In genomic region chrII:7682488-7682887, ce11 we compare ENCODE assay signal across 3 worm cellular contexts.
A peak's percentile ranks its signal among the peaks of the same experiment; 100 is the strongest.
TF ChIP-seq lines count a peak whose summit lies in the region.

No protein-coding gene starts in this region.

TF ChIP-seq in whole organism, L1 larva, 84 proteins besides CTCF, POLR2A, EP300 and RAD21:
- no peak for TF ChIP-seq mep-1 (tag; optimal IDR thresholded peaks at IDR 0.05; lab: Kevin White, UChicago)
- TF ChIP-seq ztf-4 (tag; optimal IDR thresholded peaks at IDR 0.05; lab: Kevin White, UChicago) = peak; percentile 3
- TF ChIP-seq nhr-85 (tag; lab: Kevin White, UChicago) = peak; percentile 52
- TF ChIP-seq tbx-2 (tag; optimal IDR thresholded peaks at IDR 0.05; lab: Kevin White, UChicago) = no peak
TF ChIP-seq in whole organism, L1 larva: peak in this region for 2.

TF ChIP-seq in whole organism, L4 larva, 104 proteins besides CTCF, POLR2A, EP300 and RAD21:
- TF ChIP-seq snpc-1.2 (GFP tag; IDR thresholded peaks at IDR 0.05; lab: Robert Waterston, UW) = peak; percentile 53; the same call in 1 of the 2 replicates
- TF ChIP-seq ceh-82 (tag; optimal IDR thresholded peaks at IDR 0.05; lab: Kevin White, UChicago) = no peak
- peak in 1 of 2 experiments; percentile 54 for TF ChIP-seq unc-62 (GFP tag; optimal IDR thresholded peaks at IDR 0.05 in 1 of 2; lab: Kevin White, UChicago)
- no peak for TF ChIP-seq unc-62 (tag; optimal IDR thresholded peaks at IDR 0.05; lab: Kevin White, UChicago)

TF ChIP-seq in whole organism, young adult, 124 proteins besides CTCF, POLR2A, EP300 and RAD21:
- TF ChIP-seq mxl-1 (tag; optimal IDR thresholded peaks at IDR 0.05; lab: Kevin White, UChicago) (no peak), D2030.7 (GFP tag; IDR thresholded peaks at IDR 0.05; lab: Robert Waterston, UW) (0 out of 2 replicates have a peak, but pooled peaks have one; percentile 18), aptf-2 (GFP tag; conservative IDR thresholded peaks at IDR 0.05; lab: Robert Waterston, UW) (no peak)
TF ChIP-seq in whole organism, young adult: peak in this region for 1.
